Fruit fly (Drosophila melanogaster) whole organism, wandering third instar larva: ENCODE data around the gene COX7AL2.
A peak's percentile ranks its signal among the peaks of the same experiment; 100 is the strongest.

Experiments used
- Abd-B ChIP-seq: fragments of >200 bp; optimal IDR thresholded peaks from 2 replicates; lab custom pipeline; 2017; ENCODE audit warnings: missing biosample characterization, missing genetic modification characterization
- CG32264 ChIP-seq: fragments of 200-800 bp; sonication (Bioruptor generic); optimal IDR thresholded peaks from 2 replicates; lab custom pipeline; 2016; ENCODE audit warnings: missing biosample characterization, missing genetic modification characterization
- CrebA ChIP-seq: fragments of 200-800 bp; sonication (Bioruptor generic); optimal IDR thresholded peaks from 2 replicates; lab custom pipeline; 2016; ENCODE audit warnings: missing biosample characterization, mild to moderate bottlenecking, missing genetic modification characterization, borderline replicate concordance
- Dfd ChIP-seq: fragments of >200 bp; optimal IDR thresholded peaks from 2 replicates; lab custom pipeline; 2017; ENCODE audit warnings: missing biosample characterization, missing genetic modification characterization
- Dif ChIP-seq: fragments of 200-275, 200-300 bp; sonication (Bioruptor generic); optimal IDR thresholded peaks from 2 replicates; lab custom pipeline; 2018; ENCODE audit warnings: missing biosample characterization, missing genetic modification characterization; ENCODE audit not compliant: partially characterized antibody
- GATAd ChIP-seq: sonication (Bioruptor generic); optimal IDR thresholded peaks from 2 replicates; lab custom pipeline; 2016; ENCODE audit warnings: missing biosample characterization, missing genetic modification characterization
- HLH106 ChIP-seq: fragments of 200-800 bp; optimal IDR thresholded peaks from 3 replicates; lab custom pipeline; 2019; ENCODE audit warnings: missing biosample characterization, mild to moderate bottlenecking, missing genetic modification characterization, moderate library complexity
- Hnf4 ChIP-seq: fragments of 200-800 bp; sonication (Bioruptor generic); optimal IDR thresholded peaks from 2 replicates; lab custom pipeline; 2016; ENCODE audit warnings: missing biosample characterization, mild to moderate bottlenecking, missing genetic modification characterization
- Hr78 ChIP-seq: fragments of >200 bp; optimal IDR thresholded peaks from 2 replicates; lab custom pipeline; 2017; ENCODE audit warnings: missing biosample characterization, missing genetic modification characterization
- Hr83 ChIP-seq: fragments of 200-300 bp; sonication (Bioruptor generic); optimal IDR thresholded peaks from 2 replicates; lab custom pipeline; 2016; ENCODE audit warnings: missing biosample characterization, mild to moderate bottlenecking, missing genetic modification characterization, moderate library complexity; ENCODE audit not compliant: poor library complexity, severe bottlenecking
- Jra ChIP-seq: sonication (Bioruptor generic); optimal IDR thresholded peaks from 2 replicates; lab custom pipeline; 2016; ENCODE audit warnings: missing biosample characterization, missing genetic modification characterization
- Mio ChIP-seq: sonication (Bioruptor generic); optimal IDR thresholded peaks from 2 replicates; lab custom pipeline; 2016; ENCODE audit warnings: missing biosample characterization, missing genetic modification characterization
- OdsH ChIP-seq: fragments of 200-800 bp; sonication (Bioruptor generic); optimal IDR thresholded peaks from 2 replicates; lab custom pipeline; 2016; ENCODE audit warnings: missing biosample characterization, mild to moderate bottlenecking, missing genetic modification characterization
- Rel ChIP-seq, 2 experiments: fragments of 200-800 bp; sonication (Bioruptor generic) in 1 of 2; optimal IDR thresholded peaks; 2 replicates in 1 of 2; 3 replicates in 1 of 2; lab custom pipeline; 2016 to 2019; ENCODE audit warnings: mild to moderate bottlenecking in 2 of 2, missing biosample characterization in 2 of 2, missing genetic modification characterization in 2 of 2, moderate library complexity in 1 of 2
- Sp1 ChIP-seq: fragments of 200-800 bp; sonication (Bioruptor generic); optimal IDR thresholded peaks from 3 replicates; lab custom pipeline; 2019; ENCODE audit warnings: missing biosample characterization, mild to moderate bottlenecking, missing genetic modification characterization, moderate library complexity
- Vsx2 ChIP-seq: fragments of 200-300, 225-300 bp; sonication (Bioruptor generic); optimal IDR thresholded peaks from 2 replicates; lab custom pipeline; 2018; ENCODE audit warnings: missing biosample characterization, missing genetic modification characterization; ENCODE audit not compliant: partially characterized antibody
- br ChIP-seq: fragments of 200-800 bp; sonication (Bioruptor generic); optimal IDR thresholded peaks from 2 replicates; lab custom pipeline; 2016; ENCODE audit warnings: missing biosample characterization, missing genetic modification characterization
- brk ChIP-seq: fragments of 200-800 bp; sonication (Bioruptor generic); optimal IDR thresholded peaks from 2 replicates; lab custom pipeline; 2016; ENCODE audit warnings: missing biosample characterization, mild to moderate bottlenecking, missing genetic modification characterization
- dl ChIP-seq, 2 experiments: fragments of 175-275, 200-275 bp in 1 of 2; fragments of 200-275 bp in 1 of 2; sonication (Bioruptor generic); optimal IDR thresholded peaks; lab custom pipeline; 2018; ENCODE audit warnings: mild to moderate bottlenecking in 2 of 2, missing biosample characterization in 2 of 2, missing genetic modification characterization in 2 of 2, moderate library complexity in 2 of 2; ENCODE audit not compliant: partially characterized antibody in 2 of 2, insufficient read depth in 1 of 2
- dmrt93B ChIP-seq: fragments of 200-800 bp; sonication (Bioruptor generic); optimal IDR thresholded peaks from 2 replicates; lab custom pipeline; 2018; ENCODE audit warnings: missing biosample characterization, mild to moderate bottlenecking, missing genetic modification characterization
- dsf ChIP-seq: sonication (Bioruptor generic); optimal IDR thresholded peaks from 2 replicates; lab custom pipeline; 2016; ENCODE audit warnings: missing biosample characterization, missing genetic modification characterization, borderline replicate concordance
- foxo ChIP-seq, 2 experiments: fragments of 200-800 bp; sonication (Bioruptor generic); optimal IDR thresholded peaks; 2 replicates in 1 of 2; 3 replicates in 1 of 2; lab custom pipeline; 2016 to 2017; ENCODE audit warnings: missing biosample characterization in 2 of 2, missing genetic modification characterization in 2 of 2
- fru ChIP-seq: fragments of 200-800 bp; sonication (Bioruptor generic); optimal IDR thresholded peaks from 3 replicates; lab custom pipeline; 2016; ENCODE audit warnings: missing biosample characterization, mild to moderate bottlenecking, missing genetic modification characterization
- h ChIP-seq: fragments of 200-800 bp; sonication (Bioruptor generic); optimal IDR thresholded peaks from 3 replicates; lab custom pipeline; 2016; ENCODE audit warnings: missing biosample characterization, mild to moderate bottlenecking, missing genetic modification characterization
- lola ChIP-seq: fragments of >200 bp; optimal IDR thresholded peaks from 2 replicates; lab custom pipeline; 2017; ENCODE audit warnings: missing biosample characterization, missing genetic modification characterization
- psq ChIP-seq: fragments of 200-800 bp; sonication (Bioruptor generic); optimal IDR thresholded peaks from 3 replicates; lab custom pipeline; 2017; ENCODE audit warnings: missing biosample characterization, mild to moderate bottlenecking, missing genetic modification characterization, moderate library complexity
- rgr ChIP-seq: fragments of 200-800 bp; sonication (Bioruptor generic); optimal IDR thresholded peaks from 3 replicates; lab custom pipeline; 2016; ENCODE audit warnings: missing biosample characterization, mild to moderate bottlenecking, missing genetic modification characterization
- sv ChIP-seq: fragments of 200-800 bp; sonication (Bioruptor generic); optimal IDR thresholded peaks from 3 replicates; lab custom pipeline; 2016; ENCODE audit warnings: missing biosample characterization, missing genetic modification characterization
- tai ChIP-seq: sonication (Bioruptor generic); optimal IDR thresholded peaks from 2 replicates; lab custom pipeline; 2016; ENCODE audit warnings: missing biosample characterization, missing genetic modification characterization
- usp ChIP-seq: fragments of >200 bp; optimal IDR thresholded peaks from 2 replicates; lab custom pipeline; 2017; ENCODE audit warnings: missing biosample characterization, missing genetic modification characterization
- woc ChIP-seq: sonication (Bioruptor generic); optimal IDR thresholded peaks from 2 replicates; lab custom pipeline; 2016; ENCODE audit warnings: missing biosample characterization, mild to moderate bottlenecking, missing genetic modification characterization

The COX7AL2 gene

dm6 chr2L:2197475-2198118 is at the start of gene COX7AL2:
COX7AL2 (minus strand) TSS chr2L:2197912.
- TF ChIP-seq dmrt93B (GFP tag; lab: Kevin White, UChicago) (peak; percentile 8), dl (GFP tag; optimal IDR thresholded peaks at IDR 0.05; lab: Kevin White, UChicago; ENCODE audit: insufficient read depth in 1 of 2, partially characterized antibody in 2 of 2) (peak in 1 of 2 experiments; percentile 49), foxo (GFP tag; optimal IDR thresholded peaks at IDR 0.05; lab: Kevin White, UChicago) (peak in 1 of 2 experiments; percentile 46), woc (GFP tag; lab: Kevin White, UChicago) (no peak), Abd-B (GFP tag; lab: Kevin White, UChicago) (no peak), HLH106 (peak; percentile 7), lola (GFP tag; lab: Kevin White, UChicago) (no peak), tai (GFP tag; lab: Kevin White, UChicago) (no peak), h (GFP tag; lab: Kevin White, UChicago) (no peak), Hr78 (GFP tag; lab: Kevin White, UChicago) (no peak), Rel (GFP tag; optimal IDR thresholded peaks at IDR 0.05; lab: Kevin White, UChicago) (no peak), Rel (tag; optimal IDR thresholded peaks at IDR 0.05; lab: Kevin White, UChicago) (peak; percentile 65), psq (GFP tag; lab: Kevin White, UChicago) (peak; percentile 63), GATAd (GFP tag; lab: Kevin White, UChicago) (no peak), Sp1 (peak; percentile 5), Hr83 (GFP tag; lab: Kevin White, UChicago) (peak; percentile 49), br (GFP tag; lab: Kevin White, UChicago) (no peak), rgr (GFP tag; lab: Kevin White, UChicago) (peak; percentile 52), OdsH (GFP tag; lab: Kevin White, UChicago) (peak; percentile 44)

- no peak for TF ChIP-seq woc (GFP tag; lab: Kevin White, UChicago)
- no peak for TF ChIP-seq Rel (GFP tag; optimal IDR thresholded peaks at IDR 0.05; lab: Kevin White, UChicago)
- TF ChIP-seq Rel (tag; optimal IDR thresholded peaks at IDR 0.05; lab: Kevin White, UChicago) = peak; percentile 91
These were observed 45.1 kb upstream of the COX7AL2 start for dm6 chr2L:2242783-2243182.

- TF ChIP-seq sv (no peak), Dif (GFP tag; lab: Kevin White, UChicago) (peak; percentile 97), h (GFP tag; lab: Kevin White, UChicago) (peak; percentile 11), GATAd (GFP tag; lab: Kevin White, UChicago) (no peak), rgr (GFP tag; lab: Kevin White, UChicago) (no peak), Vsx2 (peak; percentile 77), Hr83 (GFP tag; lab: Kevin White, UChicago) (peak; percentile 45), Sp1 (no peak), psq (GFP tag; lab: Kevin White, UChicago) (no peak), OdsH (GFP tag; lab: Kevin White, UChicago) (no peak), dsf (GFP tag; lab: Kevin White, UChicago) (no peak), Jra (no peak), Dfd (GFP tag; lab: Kevin White, UChicago) (no peak), dl (GFP tag; optimal IDR thresholded peaks at IDR 0.05; lab: Kevin White, UChicago; ENCODE audit: insufficient read depth in 1 of 2, partially characterized antibody in 2 of 2) (peak; percentile 82 to 92), CG32264 (GFP tag; lab: Kevin White, UChicago) (no peak), fru (no peak), CrebA (no peak), usp (GFP tag; lab: Kevin White, UChicago) (no peak)
These were observed 44.4 kb upstream of the COX7AL2 start, which contains the start of gene CG4267 for dm6 chr2L:2242139-2242538. CG4267 (plus strand) TSS chr2L:2242378.

- no peak for TF ChIP-seq h (GFP tag; lab: Kevin White, UChicago)
- TF ChIP-seq CrebA = no peak
- no peak for TF ChIP-seq Hr78 (GFP tag; lab: Kevin White, UChicago)
- TF ChIP-seq GATAd (GFP tag; lab: Kevin White, UChicago) = no peak
- TF ChIP-seq lola (GFP tag; lab: Kevin White, UChicago) = no peak
- TF ChIP-seq Abd-B (GFP tag; lab: Kevin White, UChicago) = no peak
- no peak for TF ChIP-seq Rel (GFP tag; optimal IDR thresholded peaks at IDR 0.05; lab: Kevin White, UChicago)
- TF ChIP-seq Rel (tag; optimal IDR thresholded peaks at IDR 0.05; lab: Kevin White, UChicago) = no peak
- TF ChIP-seq Vsx2 = no peak
- no peak for TF ChIP-seq Mio
- no peak for TF ChIP-seq Sp1
- TF ChIP-seq Hr83 (GFP tag; lab: Kevin White, UChicago) = no peak
- TF ChIP-seq Hnf4 (GFP tag; lab: Kevin White, UChicago) = no peak
- TF ChIP-seq Jra = no peak
- TF ChIP-seq brk = no peak
- TF ChIP-seq HLH106 = no peak
- no peak for TF ChIP-seq sv
- no peak for TF ChIP-seq dmrt93B (GFP tag; lab: Kevin White, UChicago)
- TF ChIP-seq Dfd (GFP tag; lab: Kevin White, UChicago) = no peak
These were observed 42.8 kb upstream of the COX7AL2 start, which contains the start of gene Tengl1 for dm6 chr2L:2240493-2240892. Tengl1 (minus strand) TSS chr2L:2240593.
